Worm (Caenorhabditis elegans): ENCODE measurements around the gene srd-32.

ce11 chrV:4913853-4914252 lies 48.4 kb downstream of the srd-32 start:
- no peak for TF ChIP-seq lin-29 (GFP tag; IDR thresholded peaks at IDR 0.05)
- TF ChIP-seq mep-1 (tag; optimal IDR thresholded peaks at IDR 0.05): no peak
- no peak for TF ChIP-seq T26A8.4 (GFP tag; IDR thresholded peaks at IDR 0.05)
- no peak for TF ChIP-seq mxl-3 (GFP tag; optimal IDR thresholded peaks at IDR 0.05)
- TF ChIP-seq pqm-1 (tag; optimal IDR thresholded peaks at IDR 0.05): no peak
- TF ChIP-seq nhr-11 (tag; optimal IDR thresholded peaks at IDR 0.05): no peak
- TF ChIP-seq dmd-8 (GFP tag; IDR thresholded peaks at IDR 0.05): no peak
- no peak for TF ChIP-seq egl-27 (tag; optimal IDR thresholded peaks at IDR 0.05)
- TF ChIP-seq spr-3 (GFP tag; optimal IDR thresholded peaks at IDR 0.05): no peak
- TF ChIP-seq nhr-28 (tag; optimal IDR thresholded peaks at IDR 0.05): no peak
- no peak for TF ChIP-seq lin-13 (GFP tag; optimal IDR thresholded peaks at IDR 0.05)
- TF ChIP-seq lin-15B (tag; optimal IDR thresholded peaks at IDR 0.05): no peak
- TF ChIP-seq ceh-82 (tag; optimal IDR thresholded peaks at IDR 0.05): no peak
